Fruit fly (Drosophila melanogaster) whole organism: ENCODE data around the gene spri.

ENCODE experiments used
- CG8478 ChIP-seq: fragments of >200 bp; optimal IDR thresholded peaks from 2 replicates; lab custom pipeline; 2018; ENCODE audit warnings: inconsistent platforms
- Dll ChIP-seq: fragments of >200 bp; optimal IDR thresholded peaks from 2 replicates; lab custom pipeline; 2017
- EcR ChIP-seq, 2 experiments: fragments of >200 bp; optimal IDR thresholded peaks; 2 replicates each; lab custom pipeline; 2017; ENCODE audit warnings: missing biosample characterization in 2 of 2, missing genetic modification characterization in 2 of 2, missing genetic modification reagents in 2 of 2
- pan ChIP-seq: fragments of >200 bp; optimal IDR thresholded peaks from 2 replicates; lab custom pipeline; 2017
- psq ChIP-seq: fragments of >200 bp; optimal IDR thresholded peaks from 2 replicates; lab custom pipeline; 2017
- usp ChIP-seq: fragments of >200 bp; optimal IDR thresholded peaks from 2 replicates; lab custom pipeline; 2017; ENCODE audit warnings: missing biosample characterization, missing genetic modification characterization, mixed read lengths

Gene spri

dm6 chrX:10547070-10547856, 38.0 kb downstream of the spri start:
- TF ChIP-seq Dll (no peak), EcR (GFP tag; optimal IDR thresholded peaks at IDR 0.05; lab: Kevin White, UChicago) (no peak), usp (GFP tag; lab: Kevin White, UChicago) (no peak), pan (lab: Kevin White, UChicago) (no peak), psq (lab: Kevin White, UChicago) (no peak), CG8478 (no peak)

- TF ChIP-seq pan (lab: Kevin White, UChicago) = no peak
- peak; percentile 96 for TF ChIP-seq Dll
Observed at dm6 chrX:10546631-10547030, 38.6 kb downstream of the spri start.

DNA sequence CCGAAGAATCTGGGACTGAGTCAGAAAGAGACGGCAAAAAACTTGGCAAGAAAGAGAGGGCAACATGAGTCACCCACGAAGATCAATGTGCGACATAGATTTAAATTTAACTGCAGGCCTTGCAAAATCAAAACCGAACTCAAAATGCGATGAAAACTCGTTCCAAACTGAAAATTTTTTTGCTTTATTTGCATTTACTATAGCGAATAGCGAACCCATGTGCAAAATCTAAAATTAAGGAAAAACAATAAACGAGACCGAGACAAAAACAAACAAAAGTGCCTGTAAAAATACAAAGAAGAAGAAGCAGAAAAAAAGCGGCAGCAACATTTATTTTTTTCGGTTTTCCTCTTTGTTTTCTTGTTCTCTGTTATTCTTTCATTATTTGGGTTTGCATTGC, 39.2 kb downstream of the spri start:
- no peak for TF ChIP-seq psq (lab: Kevin White, UChicago)
- no peak for TF ChIP-seq EcR (GFP tag; optimal IDR thresholded peaks at IDR 0.05; lab: Kevin White, UChicago)
- no peak for TF ChIP-seq usp (GFP tag; lab: Kevin White, UChicago)
- no peak for TF ChIP-seq Dll
- no peak for TF ChIP-seq pan (lab: Kevin White, UChicago)

DNA sequence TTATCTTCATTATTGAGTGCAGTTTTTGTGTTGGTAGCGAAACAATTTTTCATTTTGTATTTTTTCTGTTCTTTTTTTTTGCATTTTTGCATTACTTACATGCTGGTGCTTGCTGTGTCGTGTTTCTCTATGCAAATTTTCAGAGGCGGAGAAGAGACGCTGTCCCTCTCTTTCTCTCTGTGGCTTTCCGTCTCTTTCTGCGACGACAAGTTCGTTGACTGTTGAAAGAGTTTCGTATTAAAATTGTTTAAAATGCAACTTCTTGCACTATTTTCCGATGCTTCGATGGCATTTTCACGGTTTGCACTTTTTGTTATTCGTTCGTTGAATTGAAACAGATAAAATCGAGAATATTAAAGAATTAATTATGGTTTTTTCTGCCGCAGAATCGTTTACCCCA, 40.9 kb downstream of the spri start:
- TF ChIP-seq Dll (no peak), EcR (GFP tag; optimal IDR thresholded peaks at IDR 0.05; lab: Kevin White, UChicago) (no peak), CG8478 (no peak), psq (lab: Kevin White, UChicago) (no peak), pan (lab: Kevin White, UChicago) (no peak), usp (GFP tag; lab: Kevin White, UChicago) (no peak)

DNA sequence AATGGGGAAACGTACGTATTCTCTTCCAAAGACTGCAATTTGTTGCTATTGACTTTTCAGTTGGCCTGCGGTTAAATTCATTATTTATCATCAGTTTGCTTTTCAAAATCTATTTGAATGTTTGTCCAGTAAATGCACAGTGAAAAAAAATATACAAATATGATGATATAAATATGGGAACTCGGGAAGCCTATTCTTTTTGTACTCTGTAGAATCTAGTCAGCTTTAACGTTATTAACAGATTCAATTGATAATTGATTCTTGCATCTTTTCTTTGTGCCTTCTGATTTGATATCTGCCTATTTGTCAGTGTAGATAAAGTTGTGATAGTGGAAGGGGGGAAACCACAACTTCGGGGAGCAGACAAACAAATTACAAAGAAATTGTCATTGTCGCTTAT, 41.9 kb downstream of the spri start:
- TF ChIP-seq CG8478 = no peak
- TF ChIP-seq psq (lab: Kevin White, UChicago) = no peak
- TF ChIP-seq usp (GFP tag; lab: Kevin White, UChicago) = no peak
- TF ChIP-seq Dll = no peak
- no peak for TF ChIP-seq pan (lab: Kevin White, UChicago)
- no peak for TF ChIP-seq EcR (GFP tag; optimal IDR thresholded peaks at IDR 0.05; lab: Kevin White, UChicago)

dm6 chrX:10540463-10540862, 44.8 kb downstream of the spri start:
- no peak for TF ChIP-seq EcR (GFP tag; optimal IDR thresholded peaks at IDR 0.05; lab: Kevin White, UChicago)
- TF ChIP-seq psq (lab: Kevin White, UChicago) = no peak
- TF ChIP-seq CG8478 = no peak
- no peak for TF ChIP-seq usp (GFP tag; lab: Kevin White, UChicago)
- no peak for TF ChIP-seq pan (lab: Kevin White, UChicago)
- TF ChIP-seq Dll = no peak

- peak in 1 of 2 experiments; percentile 56 for TF ChIP-seq EcR (GFP tag; optimal IDR thresholded peaks at IDR 0.05; lab: Kevin White, UChicago)
- no peak for TF ChIP-seq Dll
Observed at dm6 chrX:10538807-10539509, 46.3 kb downstream of the spri start.

- no peak for TF ChIP-seq Dll
- no peak for TF ChIP-seq usp (GFP tag; lab: Kevin White, UChicago)
- no peak for TF ChIP-seq EcR (GFP tag; optimal IDR thresholded peaks at IDR 0.05; lab: Kevin White, UChicago)
- no peak for TF ChIP-seq pan (lab: Kevin White, UChicago)
- no peak for TF ChIP-seq psq (lab: Kevin White, UChicago)
- no peak for TF ChIP-seq CG8478
Observed at dm6 chrX:10535912-10536629, 49.2 kb downstream of the spri start.

DNA sequence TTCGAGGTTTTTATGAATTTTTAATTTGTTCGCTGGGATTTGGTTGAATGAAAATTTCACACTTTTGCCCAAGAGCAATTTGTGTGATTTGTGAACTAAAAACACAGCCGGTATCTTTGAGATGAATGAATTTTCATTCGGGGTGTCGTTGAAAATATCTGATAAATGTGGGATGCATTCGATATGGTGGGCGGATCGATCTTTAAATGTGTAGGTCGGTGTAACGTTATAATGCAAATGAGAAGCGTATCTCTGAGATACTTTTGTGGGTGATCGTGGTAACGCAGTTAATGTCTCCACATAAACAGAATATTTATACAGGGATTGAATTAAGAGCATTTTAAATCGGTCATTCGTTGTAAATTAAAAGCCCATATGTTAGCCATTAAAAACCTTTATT, 50.2 kb downstream of the spri start:
- TF ChIP-seq pan (lab: Kevin White, UChicago) (no peak), usp (GFP tag; lab: Kevin White, UChicago) (no peak), psq (lab: Kevin White, UChicago) (no peak), CG8478 (no peak), EcR (GFP tag; optimal IDR thresholded peaks at IDR 0.05; lab: Kevin White, UChicago) (no peak), Dll (no peak)

DNA sequence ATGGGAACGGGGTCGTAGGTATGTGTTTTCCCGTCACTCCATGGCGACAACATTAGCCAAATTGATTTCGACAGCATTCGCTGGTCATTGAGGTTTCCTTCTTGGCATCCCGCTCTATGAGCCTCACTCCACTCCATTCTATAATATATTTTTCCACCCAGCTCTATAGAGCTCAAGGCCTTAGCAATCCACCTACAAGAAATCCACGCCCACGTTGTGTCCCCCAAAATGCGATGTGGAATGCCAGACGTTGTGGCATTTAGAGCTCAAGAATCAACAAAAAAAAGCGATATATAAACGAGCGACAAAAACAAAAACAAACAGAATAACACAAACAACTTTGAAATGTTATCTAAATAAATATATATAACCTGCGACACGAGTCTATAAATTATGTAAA, 50.7 kb downstream of the spri start:
- TF ChIP-seq pan (lab: Kevin White, UChicago) (no peak), Dll (no peak), psq (lab: Kevin White, UChicago) (no peak), usp (GFP tag; lab: Kevin White, UChicago) (no peak), CG8478 (no peak), EcR (GFP tag; optimal IDR thresholded peaks at IDR 0.05; lab: Kevin White, UChicago) (no peak)

- no peak for TF ChIP-seq pan (lab: Kevin White, UChicago)
Observed at dm6 chrX:10533517-10534284, 51.5 kb downstream of the spri start.
